Worm (Caenorhabditis elegans): ENCODE measurements around the gene K07H8.8.
A peak's percentile ranks its signal among the peaks of the same experiment; 100 is the strongest.

Gene K07H8.8

ce11 chrIV:8239584-8239983 is 28.6 kb downstream of the K07H8.8 start:
- no peak for TF ChIP-seq nhr-25 (tag; optimal IDR thresholded peaks at IDR 0.05; ENCODE audit: borderline replicate concordance, insufficient read depth)
- no peak for TF ChIP-seq daf-12 (tag; optimal IDR thresholded peaks at IDR 0.05)
- TF ChIP-seq aha-1 (tag): peak; percentile 68
- TF ChIP-seq mdt-29 (GFP tag; IDR thresholded peaks at IDR 0.05): no peak
- no peak for TF ChIP-seq F44E2.7 (GFP tag; IDR thresholded peaks at IDR 0.05)
- TF ChIP-seq daf-16 (GFP tag; optimal IDR thresholded peaks at IDR 0.05): no peak
- TF ChIP-seq daf-16 (tag; optimal IDR thresholded peaks at IDR 0.05): peak; percentile 70
- TF ChIP-seq unc-62 (GFP tag; optimal IDR thresholded peaks at IDR 0.05 in 1 of 2): peak in 1 of 2 experiments; percentile 55
- TF ChIP-seq unc-62 (tag; optimal IDR thresholded peaks at IDR 0.05): no peak
- TF ChIP-seq pqm-1 (tag; optimal IDR thresholded peaks at IDR 0.05): peak; percentile 4
- peak; percentile 60 for TF ChIP-seq nhr-28 (tag; optimal IDR thresholded peaks at IDR 0.05)

DNA sequence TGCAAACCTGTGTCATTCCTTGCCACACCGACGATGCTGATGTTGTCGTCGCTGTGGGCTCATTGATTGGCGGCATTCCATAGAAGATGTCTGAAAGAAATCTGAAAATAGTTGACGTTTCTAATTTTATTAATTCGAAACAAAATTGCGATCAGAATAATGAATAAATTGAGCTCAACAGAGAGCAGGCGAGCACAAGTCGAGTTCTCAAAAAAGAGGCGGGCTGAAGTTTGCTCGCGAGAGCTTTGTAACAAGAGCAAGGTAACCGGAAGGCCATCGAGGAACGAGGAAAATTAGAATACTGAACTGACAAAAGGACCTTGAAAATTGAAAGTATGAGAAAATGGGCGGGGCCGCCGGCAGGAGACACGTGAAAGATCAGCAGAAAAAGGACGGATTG is 31.7 kb downstream of the K07H8.8 start, which contains the start of gene nhr-66:
nhr-66 (minus strand) TSS at position 101 of the 400 bp plus-strand sequence.
- TF ChIP-seq fkh-10 (GFP tag; optimal IDR thresholded peaks at IDR 0.05) (no peak), zag-1 (tag; optimal IDR thresholded peaks at IDR 0.05) (no peak), daf-19 (GFP tag; conservative IDR thresholded peaks at IDR 0.05) (no peak), mxl-2 (GFP tag; conservative IDR thresholded peaks at IDR 0.05) (no peak), nhr-102 (tag; optimal IDR thresholded peaks at IDR 0.05) (no peak), egl-27 (tag; optimal IDR thresholded peaks at IDR 0.05) (no peak), ceh-62 (tag; optimal IDR thresholded peaks at IDR 0.05) (no peak), jun-1 (tag; optimal IDR thresholded peaks at IDR 0.05) (no peak), pha-4 (GFP tag; IDR thresholded peaks at IDR 0.05) (no peak), pha-4 (tag; optimal IDR thresholded peaks at IDR 0.05) (no peak), lin-13 (GFP tag; optimal IDR thresholded peaks at IDR 0.05) (no peak), nhr-48 (tag; optimal IDR thresholded peaks at IDR 0.05) (no peak), lin-1 (GFP tag; IDR thresholded peaks at IDR 0.05) (no peak), F44E2.7 (GFP tag; IDR thresholded peaks at IDR 0.05) (no peak)

DNA sequence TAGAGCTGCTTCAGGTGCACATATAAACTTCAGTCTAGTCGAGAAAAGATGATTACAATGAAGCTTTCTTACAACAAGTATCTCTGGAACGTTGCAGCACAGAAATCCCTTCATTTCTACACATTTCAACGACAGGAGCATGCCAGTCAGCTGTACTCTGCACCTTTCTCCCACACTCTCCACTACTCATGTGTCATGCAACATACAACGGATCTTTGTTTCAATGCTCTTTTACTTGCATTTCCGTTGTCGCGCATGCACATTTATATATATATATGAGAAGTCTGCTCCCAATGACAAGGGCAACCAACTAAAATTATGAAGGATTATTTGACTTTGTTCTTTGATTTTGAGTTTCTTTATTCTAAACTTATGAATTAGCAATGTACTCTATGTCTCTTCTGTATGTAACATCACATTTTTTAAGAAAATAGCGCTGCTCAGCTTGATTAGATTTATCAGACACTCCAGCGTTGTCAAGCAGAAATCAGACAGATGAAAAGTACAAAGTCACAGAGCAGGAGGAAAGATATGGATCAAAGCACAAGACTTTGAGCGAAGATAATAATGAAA is 33.0 kb downstream of the K07H8.8 start:
- peak; percentile 14 for TF ChIP-seq hlh-30 (tag; optimal IDR thresholded peaks at IDR 0.05; ENCODE audit: insufficient read depth)
- no peak for TF ChIP-seq gei-8 (GFP tag; optimal IDR thresholded peaks at IDR 0.05)
- no peak for TF ChIP-seq ztf-11 (tag; optimal IDR thresholded peaks at IDR 0.05)
- peak in 1 of 2 experiments; percentile 94 for TF ChIP-seq unc-62 (GFP tag; optimal IDR thresholded peaks at IDR 0.05 in 1 of 2)
- no peak for TF ChIP-seq unc-62 (tag; optimal IDR thresholded peaks at IDR 0.05)
- no peak for TF ChIP-seq zag-1 (tag; optimal IDR thresholded peaks at IDR 0.05)
- no peak for TF ChIP-seq Y75B8A.6 (GFP tag; IDR thresholded peaks at IDR 0.05)
- no peak for TF ChIP-seq ceh-20 (GFP tag; IDR thresholded peaks at IDR 0.05)

DNA sequence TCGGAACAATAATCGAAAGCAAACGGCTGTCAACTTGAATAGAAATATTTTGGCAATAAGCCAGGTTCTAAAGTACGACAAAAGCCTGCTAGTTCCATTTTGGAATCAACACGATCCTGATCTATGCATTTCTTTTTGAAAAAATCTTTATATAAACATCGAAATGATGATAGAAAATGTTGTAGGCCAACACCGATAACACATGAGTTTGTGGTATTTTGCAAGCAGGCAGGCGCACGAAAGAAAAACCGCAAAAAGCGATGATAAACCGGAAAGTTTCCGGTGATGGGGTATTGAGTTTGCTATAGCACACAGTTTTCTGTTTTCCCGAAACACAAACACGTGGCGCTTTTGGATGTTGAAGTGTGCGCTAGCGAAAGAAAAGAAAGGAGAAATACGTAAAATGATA is 34.1 kb downstream of the K07H8.8 start:
- no peak for TF ChIP-seq ceh-32 (tag; optimal IDR thresholded peaks at IDR 0.05; ENCODE audit: poor library complexity)
- TF ChIP-seq hlh-11 (tag; optimal IDR thresholded peaks at IDR 0.05): peak; percentile 43
- no peak for TF ChIP-seq T26A8.4 (GFP tag; IDR thresholded peaks at IDR 0.05)
- peak; percentile 19 for TF ChIP-seq nhr-10 (tag; optimal IDR thresholded peaks at IDR 0.05)
- peak; percentile 60 for TF ChIP-seq pqm-1 (tag; optimal IDR thresholded peaks at IDR 0.05)
- peak in 1 of 2 experiments; percentile 83 for TF ChIP-seq mdl-1 (tag; optimal IDR thresholded peaks at IDR 0.05)
- no peak for TF ChIP-seq lin-1 (GFP tag; IDR thresholded peaks at IDR 0.05)
- no peak for TF ChIP-seq zfp-2 (tag; optimal IDR thresholded peaks at IDR 0.05)
- TF ChIP-seq mdt-29 (GFP tag; IDR thresholded peaks at IDR 0.05): no peak
- no peak for TF ChIP-seq daf-12 (tag; optimal IDR thresholded peaks at IDR 0.05)
- TF ChIP-seq nhr-25 (tag; optimal IDR thresholded peaks at IDR 0.05; ENCODE audit: borderline replicate concordance, insufficient read depth): no peak
- TF ChIP-seq daf-16 (GFP tag; optimal IDR thresholded peaks at IDR 0.05): no peak
- TF ChIP-seq daf-16 (tag; optimal IDR thresholded peaks at IDR 0.05): peak; percentile 58
- TF ChIP-seq nhr-28 (tag; optimal IDR thresholded peaks at IDR 0.05): peak; percentile 84
- TF ChIP-seq dmd-6 (GFP tag; IDR thresholded peaks at IDR 0.05): peak; percentile 62
- TF ChIP-seq nhr-41 (GFP tag; IDR thresholded peaks at IDR 0.05): no peak
- no peak for TF ChIP-seq attf-4 (tag; optimal IDR thresholded peaks at IDR 0.05)
- no peak for TF ChIP-seq ZK546.5 (tag; optimal IDR thresholded peaks at IDR 0.05)
- no peak for TF ChIP-seq ces-1 (GFP tag; optimal IDR thresholded peaks at IDR 0.05)
- peak; percentile 50 for TF ChIP-seq nhr-77 (tag; optimal IDR thresholded peaks at IDR 0.05)
- TF ChIP-seq saeg-2 (GFP tag; IDR thresholded peaks at IDR 0.05): no peak
- TF ChIP-seq nhr-48 (tag; optimal IDR thresholded peaks at IDR 0.05): no peak
- no peak for TF ChIP-seq D1046.2 (GFP tag; IDR thresholded peaks at IDR 0.05)
- TF ChIP-seq dve-1 (tag; optimal IDR thresholded peaks at IDR 0.05; ENCODE audit: insufficient read depth): peak; percentile 25
- peak; percentile 51 for TF ChIP-seq mxl-3 (GFP tag; optimal IDR thresholded peaks at IDR 0.05)
- TF ChIP-seq hlh-30 (tag; optimal IDR thresholded peaks at IDR 0.05; ENCODE audit: insufficient read depth): peak; percentile 67
